Worm (Caenorhabditis elegans) whole organism, mixed stage, embryonic: Measurements from ENCODE around the gene B0244.5.

Experiments
- blmp-1 ChIP-seq: fragments of 150-350 bp; optimal IDR thresholded peaks from 2 replicates; lab custom pipeline; 2014; ENCODE audit warnings: missing biosample characterization, missing genetic modification characterization
- ceh-39 ChIP-seq: fragments of 150-350 bp; optimal IDR thresholded peaks from 2 replicates; lab custom pipeline; 2014; ENCODE audit warnings: missing biosample characterization, missing genetic modification characterization
- cnd-1 ChIP-seq: fragments of 200-800 bp; sonication (Bioruptor generic); optimal IDR thresholded peaks from 2 replicates; lab custom pipeline; 2018; ENCODE audit warnings: mild to moderate bottlenecking, missing genetic modification characterization, missing compliant biosample characterization
- lsy-2 ChIP-seq: fragments of 150-350 bp; optimal IDR thresholded peaks from 2 replicates; lab custom pipeline; 2014; ENCODE audit warnings: missing biosample characterization, missing genetic modification characterization
- pha-4 ChIP-seq: fragments of 150-350 bp; optimal IDR thresholded peaks from 2 replicates; lab custom pipeline; 2018; ENCODE audit warnings: missing biosample characterization, missing genetic modification reagents, missing genetic modification characterization
- sem-2 ChIP-seq: fragments of 200-800 bp; sonication (Bioruptor generic); optimal IDR thresholded peaks from 2 replicates; lab custom pipeline; 2018; ENCODE audit warnings: mild to moderate bottlenecking, missing genetic modification characterization, missing compliant biosample characterization
- snpc-4 ChIP-seq: fragments of 150-350 bp; optimal IDR thresholded peaks from 2 replicates; lab custom pipeline; 2014; ENCODE audit warnings: missing biosample characterization, missing genetic modification characterization
- sptf-1 ChIP-seq: sonication (generic microtip); optimal IDR thresholded peaks from 2 replicates; lab custom pipeline; 2017; ENCODE audit warnings: mild to moderate bottlenecking, missing genetic modification characterization, moderate library complexity, missing compliant biosample characterization
- tbx-8 ChIP-seq: fragments of 200-800 bp; sonication (Bioruptor generic); optimal IDR thresholded peaks from 2 replicates; lab custom pipeline; 2018; ENCODE audit warnings: mild to moderate bottlenecking, missing genetic modification characterization, moderate library complexity, missing compliant biosample characterization
- unc-39 ChIP-seq: fragments of 150-350 bp; optimal IDR thresholded peaks from 2 replicates; lab custom pipeline; 2014; ENCODE audit warnings: missing biosample characterization, missing genetic modification characterization
- unc-62 ChIP-seq: fragments of 150-350 bp; optimal IDR thresholded peaks from 2 replicates; lab custom pipeline; 2014; ENCODE audit warnings: missing biosample characterization, missing genetic modification reagents, missing genetic modification characterization
- ztf-11 ChIP-seq: fragments of 150-350 bp; optimal IDR thresholded peaks from 2 replicates; lab custom pipeline; 2014; ENCODE audit warnings: missing biosample characterization, missing genetic modification characterization

DNA sequence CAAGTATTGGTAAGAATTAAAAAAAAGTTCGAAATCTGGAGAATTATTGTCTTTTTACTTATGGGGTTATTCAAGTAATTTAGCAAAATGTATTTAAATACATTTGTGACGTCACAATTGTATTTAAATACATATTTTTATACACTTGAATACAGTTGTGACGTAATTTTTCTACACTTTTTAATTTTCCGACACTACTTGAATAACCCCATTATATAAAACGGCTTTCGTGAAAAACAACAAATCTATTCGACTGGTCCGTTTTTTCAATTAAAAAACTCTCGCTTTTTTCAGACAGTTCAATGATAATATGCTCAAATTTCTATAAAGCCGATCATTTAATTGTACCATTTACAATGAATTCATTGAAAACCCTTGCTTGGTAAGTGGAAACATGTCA is 5.8 kb downstream of the B0244.5 start:
- TF ChIP-seq unc-62 (GFP tag; lab: Kevin White, UChicago) (no peak), unc-39 (tag; lab: Kevin White, UChicago) (no peak), pha-4 (tag; lab: Kevin White, UChicago) (no peak), snpc-4 (tag; lab: Kevin White, UChicago) (no peak), cnd-1 (no peak), sem-2 (GFP tag; lab: Kevin White, UChicago) (no peak), ztf-11 (tag; lab: Kevin White, UChicago) (no peak), blmp-1 (tag; lab: Kevin White, UChicago) (no peak), lsy-2 (no peak), sptf-1 (tag; lab: Kevin White, UChicago) (no peak), tbx-8 (no peak), ceh-39 (tag; lab: Kevin White, UChicago) (no peak)
